Worm (Caenorhabditis elegans): ENCODE measurements around the gene acs-4.

The acs-4 gene

ce11 chrIII:7142172-7142601 lies 25.5 kb upstream of the acs-4 start (continued):
- TF ChIP-seq rnt-1 (tag; optimal IDR thresholded peaks at IDR 0.05) (peak; percentile 33), ceh-8 (GFP tag; optimal IDR thresholded peaks at IDR 0.05) (no peak), nhr-84 (tag; optimal IDR thresholded peaks at IDR 0.05) (no peak), hlh-17 (GFP tag; optimal IDR thresholded peaks at IDR 0.05; ENCODE audit: borderline replicate concordance) (no peak), sox-4 (tag; optimal IDR thresholded peaks at IDR 0.05) (no peak), sup-37 (GFP tag; optimal IDR thresholded peaks at IDR 0.05) (no peak), nhr-19 (GFP tag; conservative IDR thresholded peaks at IDR 0.05) (peak; percentile 67), nhr-76 (tag; optimal IDR thresholded peaks at IDR 0.05) (no peak), lsy-2 (tag; optimal IDR thresholded peaks at IDR 0.05) (peak in 1 of 2 experiments; percentile 30), xbp-1 (tag; optimal IDR thresholded peaks at IDR 0.05) (peak; percentile 3), elt-2 (tag; optimal IDR thresholded peaks at IDR 0.05) (peak; percentile 41), nhr-71 (tag; optimal IDR thresholded peaks at IDR 0.05) (peak; percentile 68), hpl-2 (GFP tag; optimal IDR thresholded peaks at IDR 0.05) (no peak), zag-1 (tag; optimal IDR thresholded peaks at IDR 0.05) (no peak), dpl-1 (GFP tag; optimal IDR thresholded peaks at IDR 0.05) (no peak), nhr-90 (tag; optimal IDR thresholded peaks at IDR 0.05; ENCODE audit: poor library complexity) (peak; percentile 78)

- TF ChIP-seq alr-1 (tag; optimal IDR thresholded peaks at IDR 0.05; ENCODE audit: borderline replicate concordance) (no peak), ama-1 (optimal IDR thresholded peaks at IDR 0.05) (no peak), lin-14 (GFP tag; optimal IDR thresholded peaks at IDR 0.05) (peak; percentile 35), fkh-10 (GFP tag; optimal IDR thresholded peaks at IDR 0.05) (no peak), ceh-8 (GFP tag; optimal IDR thresholded peaks at IDR 0.05) (peak; percentile 13)
Measured at ce11 chrIII:7144749-7145148, 22.9 kb upstream of the acs-4 start, which contains the start of gene glr-2. TSS of gene glr-2 (minus strand) at chrIII:7144959.

DNA sequence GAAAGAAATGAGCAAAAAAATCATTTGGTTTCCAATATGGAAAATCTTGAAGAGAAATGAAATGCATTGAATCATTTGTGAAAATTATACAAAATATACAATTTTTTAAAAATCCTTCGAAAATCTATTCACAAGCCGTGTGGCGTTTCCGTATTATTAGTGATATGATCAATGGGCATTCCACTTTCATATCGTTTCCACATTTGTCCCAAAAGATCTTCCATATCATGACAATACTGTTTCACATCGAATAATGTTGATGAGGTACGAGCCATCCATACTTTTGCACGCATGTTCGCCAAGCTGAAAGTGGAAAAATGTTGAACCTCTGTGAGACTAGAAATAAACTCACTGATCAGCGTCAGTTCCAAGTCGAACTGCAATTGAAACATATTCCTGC lies 21.3 kb upstream of the acs-4 start:
- TF ChIP-seq nhr-71 (tag; optimal IDR thresholded peaks at IDR 0.05): no peak

- TF ChIP-seq efl-1 (optimal IDR thresholded peaks at IDR 0.05) (no peak), efl-1 (GFP tag; optimal IDR thresholded peaks at IDR 0.05 in 1 of 2) (peak in 1 of 2 experiments; percentile 86), lin-14 (GFP tag; optimal IDR thresholded peaks at IDR 0.05) (no peak)
Measured at ce11 chrIII:7148191-7148590, 19.4 kb upstream of the acs-4 start.

DNA sequence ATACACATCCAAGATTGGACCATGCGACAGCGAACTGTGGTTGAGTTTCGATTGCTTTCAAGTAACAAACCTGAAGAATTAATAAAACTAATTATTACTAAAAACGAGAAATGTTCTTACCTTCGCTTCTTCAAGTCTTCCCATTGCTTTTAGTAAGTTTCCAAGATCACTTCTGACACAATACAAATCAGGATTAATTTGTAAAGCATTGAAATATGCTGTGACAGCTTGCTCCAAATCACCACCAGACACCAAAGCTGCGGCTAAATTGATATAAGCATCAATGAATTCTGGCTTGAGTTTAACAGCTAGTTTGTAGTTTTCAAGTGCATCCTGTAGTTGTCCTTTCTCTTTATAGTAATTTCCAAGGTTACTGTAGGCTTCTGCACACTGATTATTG lies 17.5 kb upstream of the acs-4 start:
- TF ChIP-seq zip-4 (GFP tag; optimal IDR thresholded peaks at IDR 0.05) (no peak), nhr-76 (tag; optimal IDR thresholded peaks at IDR 0.05) (no peak)

DNA sequence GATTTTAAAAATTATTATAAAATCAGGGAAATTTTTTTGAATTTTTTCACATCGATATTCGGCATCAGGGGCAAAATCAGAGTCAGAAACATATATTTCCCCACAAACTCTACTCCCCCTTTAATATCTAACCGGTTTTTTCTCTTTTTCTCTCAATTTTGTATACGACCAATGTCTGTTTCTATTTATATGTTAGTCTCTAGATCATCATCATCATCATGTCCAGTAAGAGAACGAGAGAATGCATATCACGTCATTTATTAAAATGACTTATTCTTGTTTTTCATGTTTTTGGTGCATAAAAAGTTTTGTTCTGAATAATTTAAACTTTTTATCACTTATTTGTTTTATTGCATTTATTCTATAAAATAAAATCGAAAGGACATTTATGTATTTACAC lies 15.1 kb upstream of the acs-4 start:
- TF ChIP-seq dsc-1 (tag; optimal IDR thresholded peaks at IDR 0.05) (no peak), lin-14 (GFP tag; optimal IDR thresholded peaks at IDR 0.05) (peak; percentile 51), lsy-2 (tag; optimal IDR thresholded peaks at IDR 0.05) (peak in 1 of 2 experiments; percentile 17), dpl-1 (GFP tag; optimal IDR thresholded peaks at IDR 0.05) (no peak), nhr-71 (tag; optimal IDR thresholded peaks at IDR 0.05) (peak; percentile 23), grh-1 (GFP tag; IDR thresholded peaks at IDR 0.05) (peak; percentile 74), nhr-20 (tag; optimal IDR thresholded peaks at IDR 0.05) (peak; percentile 17), snu-23 (GFP tag; optimal IDR thresholded peaks at IDR 0.05) (peak; percentile 13), nhr-19 (GFP tag; conservative IDR thresholded peaks at IDR 0.05) (peak; percentile 26; the same call in 1 of the 2 replicates), C34B4.2 (tag; optimal IDR thresholded peaks at IDR 0.05) (no peak)

ce11 chrIII:7153747-7154238 lies 13.8 kb upstream of the acs-4 start, which contains the start of gene ogt-1:
TSS of gene ogt-1 (minus strand) at chrIII:7153797.
- peak; percentile 74 for TF ChIP-seq nhr-11 (tag; optimal IDR thresholded peaks at IDR 0.05)
- TF ChIP-seq fkh-4 (tag; optimal IDR thresholded peaks at IDR 0.05; ENCODE audit: borderline replicate concordance): no peak
- TF ChIP-seq sptf-1 (tag; optimal IDR thresholded peaks at IDR 0.05): no peak
- TF ChIP-seq mab-9 (GFP tag; IDR thresholded peaks at IDR 0.05): no peak
- TF ChIP-seq nhr-237 (tag; optimal IDR thresholded peaks at IDR 0.05): peak; percentile 77
- no peak for TF ChIP-seq lin-15B (tag; optimal IDR thresholded peaks at IDR 0.05)
- no peak for TF ChIP-seq unc-130 (tag; optimal IDR thresholded peaks at IDR 0.05)
- TF ChIP-seq hlh-4 (tag; optimal IDR thresholded peaks at IDR 0.05): no peak
- TF ChIP-seq ceh-8 (GFP tag; optimal IDR thresholded peaks at IDR 0.05): peak; percentile 67
- TF ChIP-seq ceh-63 (GFP tag; optimal IDR thresholded peaks at IDR 0.05): no peak
- TF ChIP-seq nhr-77 (tag; optimal IDR thresholded peaks at IDR 0.05): peak; percentile 71
- TF ChIP-seq zag-1 (tag; optimal IDR thresholded peaks at IDR 0.05): peak; percentile 39
- TF ChIP-seq pag-3 (tag; optimal IDR thresholded peaks at IDR 0.05; ENCODE audit: borderline replicate concordance, insufficient read depth): peak; percentile 16
- peak; percentile 68 for TF ChIP-seq jun-1 (tag; optimal IDR thresholded peaks at IDR 0.05)
- TF ChIP-seq elt-2 (tag; optimal IDR thresholded peaks at IDR 0.05): peak; percentile 62
- peak; percentile 69 for TF ChIP-seq grh-1 (GFP tag; IDR thresholded peaks at IDR 0.05)
